Fruit fly (Drosophila melanogaster) whole organism, wandering third instar larva: ENCODE measurements around the gene CG18258.

Experiments used
- Abd-B ChIP-seq: fragments of >200 bp; optimal IDR thresholded peaks from 2 replicates; lab custom pipeline; 2017; ENCODE audit warnings: missing biosample characterization, missing genetic modification characterization
- Dfd ChIP-seq: fragments of >200 bp; optimal IDR thresholded peaks from 2 replicates; lab custom pipeline; 2017; ENCODE audit warnings: missing biosample characterization, missing genetic modification characterization
- Hr78 ChIP-seq: fragments of >200 bp; optimal IDR thresholded peaks from 2 replicates; lab custom pipeline; 2017; ENCODE audit warnings: missing biosample characterization, missing genetic modification characterization
- Hr83 ChIP-seq: fragments of 200-300 bp; sonication (Bioruptor generic); optimal IDR thresholded peaks from 2 replicates; lab custom pipeline; 2016; ENCODE audit warnings: missing biosample characterization, mild to moderate bottlenecking, missing genetic modification characterization, moderate library complexity; ENCODE audit not compliant: poor library complexity, severe bottlenecking
- Mio ChIP-seq: sonication (Bioruptor generic); optimal IDR thresholded peaks from 2 replicates; lab custom pipeline; 2016; ENCODE audit warnings: missing biosample characterization, missing genetic modification characterization
- Myc ChIP-seq: fragments of >200 bp; optimal IDR thresholded peaks from 2 replicates; lab custom pipeline; 2017
- Vsx2 ChIP-seq: fragments of 200-300, 225-300 bp; sonication (Bioruptor generic); optimal IDR thresholded peaks from 2 replicates; lab custom pipeline; 2018; ENCODE audit warnings: missing biosample characterization, missing genetic modification characterization; ENCODE audit not compliant: partially characterized antibody
- dsf ChIP-seq: sonication (Bioruptor generic); optimal IDR thresholded peaks from 2 replicates; lab custom pipeline; 2016; ENCODE audit warnings: missing biosample characterization, missing genetic modification characterization, borderline replicate concordance
- h ChIP-seq: fragments of 200-800 bp; sonication (Bioruptor generic); optimal IDR thresholded peaks from 3 replicates; lab custom pipeline; 2016; ENCODE audit warnings: missing biosample characterization, mild to moderate bottlenecking, missing genetic modification characterization
- lola ChIP-seq: fragments of >200 bp; optimal IDR thresholded peaks from 2 replicates; lab custom pipeline; 2017; ENCODE audit warnings: missing biosample characterization, missing genetic modification characterization
- pan ChIP-seq: fragments of >200 bp; optimal IDR thresholded peaks from 2 replicates; lab custom pipeline; 2017
- psq ChIP-seq: fragments of 200-800 bp; sonication (Bioruptor generic); optimal IDR thresholded peaks from 3 replicates; lab custom pipeline; 2017; ENCODE audit warnings: missing biosample characterization, mild to moderate bottlenecking, missing genetic modification characterization, moderate library complexity
- sage ChIP-seq: fragments of 200-800 bp; sonication (Bioruptor generic); optimal IDR thresholded peaks from 2 replicates; lab custom pipeline; 2016; ENCODE audit warnings: missing biosample characterization, mild to moderate bottlenecking, missing genetic modification characterization
- woc ChIP-seq: sonication (Bioruptor generic); optimal IDR thresholded peaks from 2 replicates; lab custom pipeline; 2016; ENCODE audit warnings: missing biosample characterization, mild to moderate bottlenecking, missing genetic modification characterization

- no peak for TF ChIP-seq Vsx2 (GFP tag; lab: Kevin White, UChicago)
- TF ChIP-seq woc (GFP tag; lab: Kevin White, UChicago): no peak
- no peak for TF ChIP-seq pan
- no peak for TF ChIP-seq dsf (GFP tag; lab: Kevin White, UChicago)
- peak; percentile 86 for TF ChIP-seq Myc (lab: Kevin White, UChicago)
- no peak for TF ChIP-seq sage (GFP tag; lab: Kevin White, UChicago)
- TF ChIP-seq Abd-B (GFP tag; lab: Kevin White, UChicago): no peak
- TF ChIP-seq Mio (GFP tag; lab: Kevin White, UChicago): no peak
- TF ChIP-seq Dfd (GFP tag; lab: Kevin White, UChicago): no peak
- no peak for TF ChIP-seq Hr78 (GFP tag; lab: Kevin White, UChicago)
- TF ChIP-seq Hr83 (GFP tag; lab: Kevin White, UChicago): no peak
- TF ChIP-seq psq (GFP tag; lab: Kevin White, UChicago): no peak
- TF ChIP-seq h (GFP tag; lab: Kevin White, UChicago): no peak
- TF ChIP-seq lola (GFP tag; lab: Kevin White, UChicago): no peak
Observed at dm6 chrX:17249326-17249725, 37.2 kb downstream of the CG18258 start, which contains the start of gene CG8675.
